Worm (Caenorhabditis elegans) whole organism, L1 larva: Measurements from ENCODE around the gene srt-8.

ENCODE experiments used
- C16A3.4 ChIP-seq: fragments of 150-350 bp; optimal IDR thresholded peaks from 2 replicates; lab custom pipeline; 2014; ENCODE audit warnings: missing biosample characterization, missing genetic modification characterization
- ceh-8 ChIP-seq: fragments of 200-800 bp; sonication (Bioruptor generic); optimal IDR thresholded peaks from 2 replicates; lab custom pipeline; 2018; ENCODE audit warnings: mild to moderate bottlenecking, missing genetic modification characterization, moderate library complexity, missing compliant biosample characterization
- efl-1 ChIP-seq, 4 experiments: fragments of 150-350 bp; optimal IDR thresholded peaks in 3 of 4; peaks in 1 of 4; 1 replicate in 1 of 4; 2 replicates in 3 of 4; lab custom pipeline; 2014; ENCODE audit warnings: missing biosample characterization in 2 of 4, missing genetic modification characterization in 2 of 4, missing genetic modification reagents in 2 of 4
- elt-2 ChIP-seq: sonication (generic microtip); optimal IDR thresholded peaks from 2 replicates; lab custom pipeline; 2016; ENCODE audit warnings: missing genetic modification characterization, mild to moderate bottlenecking, inconsistent platforms, missing compliant biosample characterization, missing genetic modification reagents
- ets-5 ChIP-seq: fragments of 200-800 bp; sonication (Bioruptor generic); IDR thresholded peaks from 2 replicates; pipeline ENCODE4 v1.3.6; 2022; ENCODE audit warnings: missing genetic modification characterization, missing compliant biosample characterization
- jun-1 ChIP-seq: fragments of 150-350 bp; optimal IDR thresholded peaks from 2 replicates; lab custom pipeline; 2014; ENCODE audit warnings: missing biosample characterization, missing genetic modification reagents, missing genetic modification characterization
- lin-13 ChIP-seq: fragments of 150-350 bp; optimal IDR thresholded peaks from 2 replicates; lab custom pipeline; 2014; ENCODE audit warnings: missing biosample characterization, missing genetic modification reagents, missing genetic modification characterization
- lin-15B ChIP-seq: fragments of 150-350 bp; sonication (generic microtip); optimal IDR thresholded peaks from 3 replicates; lab custom pipeline; 2014; ENCODE audit warnings: missing biosample characterization, missing genetic modification characterization
- nhr-20 ChIP-seq: sonication (generic microtip); optimal IDR thresholded peaks from 2 replicates; lab custom pipeline; 2016; ENCODE audit warnings: mild to moderate bottlenecking, missing genetic modification characterization, missing compliant biosample characterization
- nhr-77 ChIP-seq: fragments of 150-350 bp; optimal IDR thresholded peaks from 2 replicates; lab custom pipeline; 2014; ENCODE audit warnings: missing biosample characterization, missing genetic modification characterization
- nhr-90 ChIP-seq: sonication (generic microtip); optimal IDR thresholded peaks from 2 replicates; lab custom pipeline; 2016; ENCODE audit warnings: mild to moderate bottlenecking, missing genetic modification characterization, missing compliant biosample characterization; ENCODE audit not compliant: poor library complexity
- snpc-4 ChIP-seq: fragments of 150-350 bp; optimal IDR thresholded peaks from 2 replicates; lab custom pipeline; 2014; ENCODE audit warnings: missing biosample characterization, missing genetic modification characterization
- unc-86 ChIP-seq: sonication (generic microtip); optimal IDR thresholded peaks from 2 replicates; lab custom pipeline; 2016; ENCODE audit warnings: missing genetic modification characterization, missing compliant biosample characterization

DNA sequence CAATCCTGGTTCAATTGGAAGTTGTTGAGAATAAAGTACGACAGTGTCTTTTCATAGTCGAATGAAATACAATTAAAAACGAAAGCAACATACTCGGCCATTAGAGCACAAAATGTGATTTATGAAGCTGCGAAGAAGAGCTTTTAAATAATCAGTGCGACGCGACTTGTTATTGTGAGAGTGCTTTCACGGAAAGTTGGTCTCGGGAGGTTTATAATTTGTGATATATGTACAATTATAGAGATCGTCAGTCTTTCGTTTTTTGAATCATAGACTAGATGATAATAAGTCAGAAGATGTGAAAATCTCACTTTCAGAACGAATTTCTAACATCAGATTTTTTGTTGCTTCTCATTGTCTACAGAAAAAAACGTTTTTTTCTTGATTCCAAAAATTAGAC, 24.3 kb upstream of the srt-8 start, which contains the start of gene srt-15:
- TF ChIP-seq nhr-20 = no peak
- no peak for TF ChIP-seq nhr-77 (tag; lab: Kevin White, UChicago)
- TF ChIP-seq ceh-8 (GFP tag; lab: Kevin White, UChicago) = no peak
- TF ChIP-seq lin-15B (tag; lab: Kevin White, UChicago) = no peak
- TF ChIP-seq elt-2 = no peak
- TF ChIP-seq jun-1 = no peak
- TF ChIP-seq unc-86 (tag; lab: Kevin White, UChicago) = no peak
- TF ChIP-seq C16A3.4 = no peak
- no peak for TF ChIP-seq nhr-90 (tag; lab: Kevin White, UChicago)
- no peak for TF ChIP-seq snpc-4 (tag; lab: Kevin White, UChicago)
- TF ChIP-seq efl-1 (optimal IDR thresholded peaks at IDR 0.05; lab: Kevin White, UChicago) = no peak
- TF ChIP-seq efl-1 (GFP tag; optimal IDR thresholded peaks at IDR 0.05 in 1 of 2; lab: Kevin White, UChicago) = no peak
- no peak for TF ChIP-seq ets-5 (GFP tag; lab: Robert Waterston, UW)
- TF ChIP-seq lin-13 (GFP tag; lab: Kevin White, UChicago) = no peak
